Worm (Caenorhabditis elegans): ENCODE data around the gene ears-2.

ce11 chrIV:409935-410334, 19.7 kb upstream of the ears-2 start, which contains the start of gene kgb-1:
- TF ChIP-seq tab-1 (GFP tag; IDR thresholded peaks at IDR 0.05) (no peak), cog-1 (tag; optimal IDR thresholded peaks at IDR 0.05) (no peak), flt-1 (GFP tag; IDR thresholded peaks at IDR 0.05) (no peak), T22C8.4 (GFP tag; IDR thresholded peaks at IDR 0.05) (no peak), klf-2 (GFP tag; conservative IDR thresholded peaks at IDR 0.05) (no peak), ztf-23 (GFP tag; IDR thresholded peaks at IDR 0.05) (no peak), med-1 (GFP tag; optimal IDR thresholded peaks at IDR 0.05; ENCODE audit: insufficient read depth) (no peak), ztf-29 (GFP tag; IDR thresholded peaks at IDR 0.05) (no peak), ref-1 (GFP tag; conservative IDR thresholded peaks at IDR 0.05) (no peak)
